Worm (Caenorhabditis elegans) whole organism, L1 larva: ENCODE data around the gene clec-208.

Experiments used
- alr-1 ChIP-seq: fragments of 200-800 bp; sonication (Bioruptor generic); optimal IDR thresholded peaks from 2 replicates; lab custom pipeline; 2018; ENCODE audit warnings: borderline replicate concordance, mild to moderate bottlenecking, missing genetic modification characterization, missing compliant biosample characterization
- ceh-82 ChIP-seq, 3 experiments: fragments of 150-350 bp in 1 of 3; sonication (generic microtip) in 2 of 3; optimal IDR thresholded peaks; 2 replicates each; lab custom pipeline; 2014 to 2017; ENCODE audit warnings: missing biosample characterization in 3 of 3, missing genetic modification characterization in 3 of 3
- ces-1 ChIP-seq: fragments of 150-350 bp; optimal IDR thresholded peaks from 2 replicates; lab custom pipeline; 2014; ENCODE audit warnings: missing biosample characterization, missing genetic modification reagents, missing genetic modification characterization
- egl-27 ChIP-seq, 2 experiments: fragments of 150-350 bp in 1 of 2; sonication (generic microtip); optimal IDR thresholded peaks; 3 replicates each; lab custom pipeline; 2017 to 2018; ENCODE audit warnings: missing biosample characterization in 2 of 2, missing genetic modification characterization in 2 of 2, missing genetic modification reagents in 2 of 2
- elt-2 ChIP-seq: sonication (generic microtip); optimal IDR thresholded peaks from 2 replicates; lab custom pipeline; 2016; ENCODE audit warnings: missing genetic modification characterization, mild to moderate bottlenecking, inconsistent platforms, missing compliant biosample characterization, missing genetic modification reagents
- fos-1 ChIP-seq: fragments of 150-350 bp; optimal IDR thresholded peaks from 2 replicates; lab custom pipeline; 2014; ENCODE audit warnings: missing biosample characterization, missing genetic modification characterization
- jun-1 ChIP-seq: fragments of 150-350 bp; optimal IDR thresholded peaks from 2 replicates; lab custom pipeline; 2014; ENCODE audit warnings: missing biosample characterization, missing genetic modification reagents, missing genetic modification characterization
- xbp-1 ChIP-seq: sonication (generic microtip); optimal IDR thresholded peaks from 2 replicates; lab custom pipeline; 2016; ENCODE audit warnings: missing genetic modification characterization, missing compliant biosample characterization

DNA sequence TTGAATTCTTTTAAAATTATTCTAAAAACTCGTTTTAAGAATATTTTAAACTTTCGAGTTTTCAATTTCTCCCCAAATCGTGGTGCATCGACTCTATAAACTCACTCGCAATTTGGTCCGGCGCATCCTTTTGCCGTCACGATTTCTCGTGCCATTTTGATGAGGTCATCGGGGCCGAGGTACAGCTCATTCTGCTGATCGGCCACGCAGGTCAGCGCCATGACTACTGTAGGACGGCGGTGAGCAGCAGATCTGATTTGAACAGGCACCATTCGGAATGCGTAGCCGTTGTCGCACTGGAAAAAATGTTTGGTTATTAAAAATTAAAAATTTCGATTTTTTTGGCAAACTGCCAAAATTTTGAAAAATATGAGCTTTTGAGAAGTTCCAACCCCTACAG, 34.9 kb downstream of the clec-208 start:
- TF ChIP-seq ceh-82 (tag; optimal IDR thresholded peaks at IDR 0.05; lab: Kevin White, UChicago) (no peak), jun-1 (tag; lab: Kevin White, UChicago) (no peak), ces-1 (no peak), xbp-1 (tag; lab: Kevin White, UChicago) (no peak), elt-2 (tag; lab: Kevin White, UChicago) (no peak), fos-1 (no peak), egl-27 (tag; optimal IDR thresholded peaks at IDR 0.05; lab: Kevin White, UChicago) (no peak), alr-1 (tag; lab: Kevin White, UChicago) (no peak)
